Worm (Caenorhabditis elegans) whole organism, L1 larva: ENCODE data around the gene fbxa-114.

Experiments used
- C04F5.9 ChIP-seq: sonication (generic microtip); optimal IDR thresholded peaks from 2 replicates; lab custom pipeline; 2016; ENCODE audit warnings: missing genetic modification characterization, missing compliant biosample characterization
- C34B4.2 ChIP-seq: sonication (generic microtip); optimal IDR thresholded peaks from 2 replicates; lab custom pipeline; 2017; ENCODE audit warnings: mild to moderate bottlenecking, missing genetic modification characterization, missing compliant biosample characterization
- aha-1 ChIP-seq: fragments of 150-350 bp; optimal IDR thresholded peaks from 2 replicates; lab custom pipeline; 2014; ENCODE audit warnings: missing biosample characterization, missing genetic modification characterization
- alr-1 ChIP-seq: fragments of 200-800 bp; sonication (Bioruptor generic); optimal IDR thresholded peaks from 2 replicates; lab custom pipeline; 2018; ENCODE audit warnings: borderline replicate concordance, mild to moderate bottlenecking, missing genetic modification characterization, missing compliant biosample characterization
- aly-2 ChIP-seq: fragments of 150-350 bp; optimal IDR thresholded peaks from 2 replicates; lab custom pipeline; 2014; ENCODE audit warnings: missing biosample characterization, missing genetic modification characterization
- ceh-88 ChIP-seq: fragments of 200-800 bp; sonication (Bioruptor generic); IDR thresholded peaks from 2 replicates; pipeline ENCODE4 v1.3.6; 2022; ENCODE audit warnings: missing genetic modification characterization, missing compliant biosample characterization
- ceh-90 ChIP-seq: sonication (generic microtip); optimal IDR thresholded peaks from 2 replicates; lab custom pipeline; 2016; ENCODE audit warnings: missing genetic modification characterization, missing compliant biosample characterization
- dpl-1 ChIP-seq, 3 experiments: fragments of 150-350 bp in 2 of 3; sonication (generic microtip) in 1 of 3; optimal IDR thresholded peaks; 2 replicates each; lab custom pipeline; 2014 to 2017; ENCODE audit warnings: missing biosample characterization in 3 of 3, missing genetic modification characterization in 3 of 3, missing genetic modification reagents in 3 of 3
- dsc-1 ChIP-seq: sonication (generic microtip); optimal IDR thresholded peaks from 2 replicates; lab custom pipeline; 2016; ENCODE audit warnings: mild to moderate bottlenecking, missing genetic modification characterization, missing compliant biosample characterization
- efl-1 ChIP-seq, 4 experiments: fragments of 150-350 bp; optimal IDR thresholded peaks in 3 of 4; peaks in 1 of 4; 1 replicate in 1 of 4; 2 replicates in 3 of 4; lab custom pipeline; 2014; ENCODE audit warnings: missing biosample characterization in 2 of 4, missing genetic modification characterization in 2 of 4, missing genetic modification reagents in 2 of 4
- egl-27 ChIP-seq, 2 experiments: fragments of 150-350 bp in 1 of 2; sonication (generic microtip); optimal IDR thresholded peaks; 3 replicates each; lab custom pipeline; 2017 to 2018; ENCODE audit warnings: missing biosample characterization in 2 of 2, missing genetic modification characterization in 2 of 2, missing genetic modification reagents in 2 of 2
- elt-2 ChIP-seq: sonication (generic microtip); optimal IDR thresholded peaks from 2 replicates; lab custom pipeline; 2016; ENCODE audit warnings: missing genetic modification characterization, mild to moderate bottlenecking, inconsistent platforms, missing compliant biosample characterization, missing genetic modification reagents
- fkh-10 ChIP-seq: sonication (generic microtip); optimal IDR thresholded peaks from 2 replicates; lab custom pipeline; 2017; ENCODE audit warnings: missing biosample characterization, missing genetic modification reagents, missing genetic modification characterization
- fos-1 ChIP-seq: fragments of 150-350 bp; optimal IDR thresholded peaks from 2 replicates; lab custom pipeline; 2014; ENCODE audit warnings: missing biosample characterization, missing genetic modification characterization
- hlh-4 ChIP-seq: sonication (generic microtip); optimal IDR thresholded peaks from 2 replicates; lab custom pipeline; 2016; ENCODE audit warnings: mild to moderate bottlenecking, missing genetic modification characterization, missing compliant biosample characterization
- hpl-2 ChIP-seq: fragments of 150-350 bp; optimal IDR thresholded peaks from 2 replicates; lab custom pipeline; 2014; ENCODE audit warnings: missing biosample characterization, missing genetic modification reagents, missing genetic modification characterization
- irx-1 ChIP-seq: sonication (generic microtip); optimal IDR thresholded peaks from 2 replicates; lab custom pipeline; 2016; ENCODE audit warnings: missing genetic modification characterization, missing compliant biosample characterization
- isw-1 ChIP-seq: fragments of 200-800 bp; sonication (Bioruptor generic); IDR thresholded peaks from 2 replicates; pipeline ENCODE4 v1.3.6; 2022; ENCODE audit warnings: missing genetic modification characterization, missing compliant biosample characterization
- lin-15B ChIP-seq: fragments of 150-350 bp; sonication (generic microtip); optimal IDR thresholded peaks from 3 replicates; lab custom pipeline; 2014; ENCODE audit warnings: missing biosample characterization, missing genetic modification characterization
- lin-35 ChIP-seq, 2 experiments: fragments of 150-350 bp; optimal IDR thresholded peaks; 2 replicates each; lab custom pipeline; 2014; ENCODE audit warnings: missing biosample characterization in 2 of 2, missing genetic modification characterization in 2 of 2, missing genetic modification reagents in 2 of 2
- lin-39 ChIP-seq: fragments of 150-350 bp; optimal IDR thresholded peaks from 2 replicates; lab custom pipeline; 2014; ENCODE audit warnings: missing biosample characterization, missing genetic modification reagents, missing genetic modification characterization
- lsy-2 ChIP-seq, 2 experiments: fragments of 150-350 bp; optimal IDR thresholded peaks; 2 replicates each; lab custom pipeline; 2014; ENCODE audit warnings: missing biosample characterization in 2 of 2, missing genetic modification characterization in 2 of 2
- mab-9 ChIP-seq: fragments of 200-800 bp; sonication (Bioruptor generic); IDR thresholded peaks from 2 replicates; pipeline ENCODE4 v1.3.6; 2022; ENCODE audit warnings: missing genetic modification reagents, missing genetic modification characterization, missing compliant biosample characterization
- mef-2 ChIP-seq: fragments of 150-350 bp; optimal IDR thresholded peaks from 2 replicates; lab custom pipeline; 2014; ENCODE audit warnings: missing biosample characterization, missing genetic modification characterization
- nhr-19 ChIP-seq: fragments of 200-800 bp; sonication (Bioruptor generic); conservative IDR thresholded peaks from 2 replicates; pipeline ENCODE4 v1.3.6; 2022; ENCODE audit warnings: missing genetic modification characterization, missing compliant biosample characterization
- nhr-20 ChIP-seq: sonication (generic microtip); optimal IDR thresholded peaks from 2 replicates; lab custom pipeline; 2016; ENCODE audit warnings: mild to moderate bottlenecking, missing genetic modification characterization, missing compliant biosample characterization
- nhr-237 ChIP-seq: fragments of 150-350 bp; optimal IDR thresholded peaks from 2 replicates; lab custom pipeline; 2014; ENCODE audit warnings: missing biosample characterization, missing genetic modification characterization
- nhr-28 ChIP-seq: fragments of 150-350 bp; optimal IDR thresholded peaks from 2 replicates; lab custom pipeline; 2014; ENCODE audit warnings: missing biosample characterization, missing genetic modification characterization
- nhr-47 ChIP-seq: sonication (generic microtip); optimal IDR thresholded peaks from 2 replicates; lab custom pipeline; 2016; ENCODE audit warnings: mild to moderate bottlenecking, missing genetic modification characterization, moderate library complexity, missing compliant biosample characterization
- nhr-77 ChIP-seq: fragments of 150-350 bp; optimal IDR thresholded peaks from 2 replicates; lab custom pipeline; 2014; ENCODE audit warnings: missing biosample characterization, missing genetic modification characterization
- pag-3 ChIP-seq: sonication (generic microtip); optimal IDR thresholded peaks from 2 replicates; lab custom pipeline; 2017; ENCODE audit warnings: missing genetic modification characterization, mild to moderate bottlenecking, missing compliant biosample characterization, antibody characterized with exemption, borderline replicate concordance; ENCODE audit not compliant: insufficient read depth
- pax-3 ChIP-seq: fragments of 200-800 bp; sonication (Bioruptor generic); optimal IDR thresholded peaks from 2 replicates; lab custom pipeline; 2018; ENCODE audit warnings: mild to moderate bottlenecking, missing genetic modification characterization, moderate library complexity, missing compliant biosample characterization
- pqm-1 ChIP-seq: sonication (generic microtip); optimal IDR thresholded peaks from 3 replicates; lab custom pipeline; 2017; ENCODE audit warnings: missing biosample characterization, missing genetic modification characterization
- skn-1 ChIP-seq: fragments of 150-350 bp; optimal IDR thresholded peaks from 2 replicates; lab custom pipeline; 2014; ENCODE audit warnings: missing biosample characterization, missing genetic modification characterization
- snu-23 ChIP-seq: sonication (generic microtip); optimal IDR thresholded peaks from 2 replicates; lab custom pipeline; 2016; ENCODE audit warnings: missing genetic modification characterization, missing compliant biosample characterization
- sup-37 ChIP-seq: fragments of 200-800 bp; sonication (Bioruptor generic); optimal IDR thresholded peaks from 2 replicates; lab custom pipeline; 2018; ENCODE audit warnings: mild to moderate bottlenecking, missing genetic modification characterization, missing compliant biosample characterization
- swsn-7 ChIP-seq: sonication (generic microtip); optimal IDR thresholded peaks from 2 replicates; lab custom pipeline; 2016; ENCODE audit warnings: missing genetic modification characterization, missing compliant biosample characterization
- unc-62 ChIP-seq: fragments of 150-350 bp; optimal IDR thresholded peaks from 2 replicates; lab custom pipeline; 2014; ENCODE audit warnings: missing biosample characterization, missing genetic modification reagents, missing genetic modification characterization
- unc-86 ChIP-seq: sonication (generic microtip); optimal IDR thresholded peaks from 2 replicates; lab custom pipeline; 2016; ENCODE audit warnings: missing genetic modification characterization, missing compliant biosample characterization
- vab-15 ChIP-seq: sonication (generic microtip); optimal IDR thresholded peaks from 2 replicates; lab custom pipeline; 2017; ENCODE audit warnings: missing genotype, mild to moderate bottlenecking, missing genetic modification characterization, missing compliant biosample characterization
- xbp-1 ChIP-seq: sonication (generic microtip); optimal IDR thresholded peaks from 2 replicates; lab custom pipeline; 2016; ENCODE audit warnings: missing genetic modification characterization, missing compliant biosample characterization
- zip-4 ChIP-seq: fragments of 200-800 bp; sonication (Bioruptor generic); optimal IDR thresholded peaks from 2 replicates; lab custom pipeline; 2018; ENCODE audit warnings: mild to moderate bottlenecking, missing genetic modification characterization, moderate library complexity, missing compliant biosample characterization
- ztf-11 ChIP-seq, 2 experiments: sonication (generic microtip); optimal IDR thresholded peaks; 2 replicates each; lab custom pipeline; 2016 to 2017; ENCODE audit warnings: missing genetic modification characterization in 2 of 2, missing biosample characterization in 1 of 2, missing compliant biosample characterization in 1 of 2

fbxa-114 gene

ce11 chrV:20196671-20197070 lies 4.7 kb upstream of the fbxa-114 start, which contains the start of gene ftr-1:
ftr-1 (plus strand) TSS chrV:20196971.
- no peak for TF ChIP-seq nhr-47 (tag; lab: Kevin White, UChicago)
- TF ChIP-seq efl-1 (optimal IDR thresholded peaks at IDR 0.05; lab: Kevin White, UChicago): no peak
- TF ChIP-seq efl-1 (GFP tag; optimal IDR thresholded peaks at IDR 0.05 in 1 of 2; lab: Kevin White, UChicago): peak in 1 of 2 experiments; percentile 32
- no peak for TF ChIP-seq nhr-28
- no peak for TF ChIP-seq nhr-20 (tag; lab: Kevin White, UChicago)
- TF ChIP-seq egl-27 (tag; optimal IDR thresholded peaks at IDR 0.05; lab: Kevin White, UChicago): no peak
- TF ChIP-seq mef-2 (tag; lab: Kevin White, UChicago): no peak
- no peak for TF ChIP-seq elt-2
- no peak for TF ChIP-seq skn-1 (tag; lab: Kevin White, UChicago)

DNA sequence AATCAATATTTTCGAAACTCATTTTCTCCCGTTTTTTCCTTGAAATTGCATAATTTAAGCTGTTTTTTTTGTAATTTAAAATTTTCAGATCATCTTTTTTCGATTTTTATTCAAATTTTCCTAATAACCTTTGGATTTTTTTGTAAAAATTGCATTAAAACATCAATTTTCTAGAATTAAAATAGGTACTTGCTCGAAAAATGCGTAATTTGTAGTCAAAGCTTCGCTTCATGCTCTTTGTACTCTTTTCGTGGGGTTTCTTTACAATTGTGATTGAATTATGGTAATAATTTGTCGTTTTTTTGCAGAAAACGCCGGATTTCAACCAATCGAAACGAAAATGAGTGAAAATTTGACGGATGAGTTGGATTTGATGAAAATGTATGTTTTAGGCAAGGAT lies 2.5 kb upstream of the fbxa-114 start, which contains the start of gene fog-2:
Gene fog-2 (plus strand): TSS at position 301 of the 400 bp plus-strand sequence.
- TF ChIP-seq lin-35 (GFP tag; optimal IDR thresholded peaks at IDR 0.05; lab: Kevin White, UChicago) (no peak), hlh-4 (tag; lab: Kevin White, UChicago) (no peak), nhr-237 (tag; lab: Kevin White, UChicago) (no peak), xbp-1 (tag; lab: Kevin White, UChicago) (no peak), fkh-10 (no peak), nhr-47 (tag; lab: Kevin White, UChicago) (no peak), dpl-1 (GFP tag; optimal IDR thresholded peaks at IDR 0.05; lab: Kevin White, UChicago) (no peak), efl-1 (optimal IDR thresholded peaks at IDR 0.05; lab: Kevin White, UChicago) (no peak), efl-1 (GFP tag; optimal IDR thresholded peaks at IDR 0.05 in 1 of 2; lab: Kevin White, UChicago) (no peak), ceh-88 (no peak)
- TF ChIP-seq, all 84 proteins: peak for 0

- TF ChIP-seq nhr-77 (tag; lab: Kevin White, UChicago) (no peak), fos-1 (tag; lab: Kevin White, UChicago) (no peak), lsy-2 (tag; optimal IDR thresholded peaks at IDR 0.05; lab: Kevin White, UChicago) (no peak), nhr-28 (no peak), unc-86 (no peak)
Measured at ce11 chrV:20199658-20200057, 1.8 kb upstream of the fbxa-114 start.

- TF ChIP-seq snu-23 (GFP tag; lab: Kevin White, UChicago) (no peak), lin-15B (tag; lab: Kevin White, UChicago) (no peak), vab-15 (tag; lab: Kevin White, UChicago) (no peak), mef-2 (tag; lab: Kevin White, UChicago) (no peak), ztf-11 (tag; optimal IDR thresholded peaks at IDR 0.05; lab: Kevin White, UChicago) (no peak), dsc-1 (tag; lab: Kevin White, UChicago) (no peak), hlh-4 (tag; lab: Kevin White, UChicago) (no peak), hpl-2 (GFP tag; lab: Kevin White, UChicago) (no peak), nhr-47 (tag; lab: Kevin White, UChicago) (no peak), sup-37 (GFP tag; lab: Kevin White, UChicago) (no peak), zip-4 (GFP tag; lab: Kevin White, UChicago) (no peak), nhr-28 (no peak), alr-1 (no peak), unc-86 (no peak), C04F5.9 (tag; lab: Kevin White, UChicago) (no peak)
Measured at ce11 chrV:20203085-20203484, 1.7 kb downstream of the fbxa-114 start, which contains the start of gene fbxa-113. fbxa-113 (plus strand) TSS chrV:20203385.

ce11 chrV:20206086-20206485 lies 4.7 kb downstream of the fbxa-114 start, which contains the start of the genes fbxb-59 and srbc-34:
fbxb-59 (minus strand) TSS chrV:20206186.
srbc-34 (plus strand) TSS chrV:20206318.
- TF ChIP-seq ceh-90 (no peak), pax-3 (no peak), mab-9 (no peak), hlh-4 (tag; lab: Kevin White, UChicago) (no peak), nhr-19 (GFP tag; lab: Robert Waterston, UW) (no peak), unc-62 (GFP tag; lab: Kevin White, UChicago) (no peak), zip-4 (GFP tag; lab: Kevin White, UChicago) (no peak), C34B4.2 (tag; lab: Kevin White, UChicago) (no peak), lin-39 (tag; lab: Kevin White, UChicago) (no peak), efl-1 (optimal IDR thresholded peaks at IDR 0.05; lab: Kevin White, UChicago) (no peak), efl-1 (GFP tag; optimal IDR thresholded peaks at IDR 0.05 in 1 of 2; lab: Kevin White, UChicago) (no peak), irx-1 (tag; lab: Kevin White, UChicago) (no peak), pqm-1 (tag; lab: Kevin White, UChicago) (no peak), pag-3 (no peak), aly-2 (no peak), aha-1 (tag; lab: Kevin White, UChicago) (no peak), isw-1 (GFP tag; lab: Robert Waterston, UW) (no peak), swsn-7 (tag; lab: Kevin White, UChicago) (no peak), unc-86 (no peak)
- TF ChIP-seq, all 84 proteins: peak for 0
